Fruit fly (Drosophila melanogaster): Measurements from ENCODE around the gene BI-1.

Gene BI-1

DNA sequence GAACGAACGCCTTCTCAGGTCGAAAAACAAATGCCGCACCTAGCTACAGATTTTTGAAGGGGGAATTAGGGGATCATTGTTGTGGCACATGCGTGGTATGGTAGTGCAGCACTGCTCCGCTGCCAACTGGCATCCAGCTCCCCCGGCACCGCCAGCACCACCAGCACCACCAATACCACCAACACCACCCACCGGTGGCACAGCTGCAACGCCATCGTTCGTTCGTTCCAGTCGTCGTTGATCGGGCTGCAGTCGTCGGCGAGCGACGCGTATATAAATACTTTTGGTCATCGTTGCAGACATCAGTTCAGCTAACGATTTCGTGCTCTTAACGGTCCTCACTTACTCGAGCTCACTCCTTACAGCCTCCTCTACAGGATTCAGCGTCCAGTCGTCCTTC, 16.8 kb upstream of the BI-1 start, which contains the start of gene CG34461:
TSS of gene CG34461 (plus strand) at position 301 of the 400 bp plus-strand sequence.
- TF ChIP-seq CG6792 (GFP tag; optimal IDR thresholded peaks at IDR 0.05) (no peak), CG4318 (GFP tag; optimal IDR thresholded peaks at IDR 0.05) (no peak), fd85E (GFP tag; optimal IDR thresholded peaks at IDR 0.05) (no peak), Hr38 (GFP tag; optimal IDR thresholded peaks at IDR 0.05) (no peak), CG3919 (GFP tag; optimal IDR thresholded peaks at IDR 0.05) (no peak), Blimp-1 (GFP tag; optimal IDR thresholded peaks at IDR 0.05) (no peak), CG11294 (GFP tag; IDR thresholded peaks at IDR 0.05) (no peak), Sox102F (GFP tag; optimal IDR thresholded peaks at IDR 0.05) (no peak), CG6276 (GFP tag; optimal IDR thresholded peaks at IDR 0.05) (no peak)

- TF ChIP-seq svp (GFP tag) (peak; percentile 2), CG8632 (GFP tag; optimal IDR thresholded peaks at IDR 0.05) (no peak), CG11762 (GFP tag; optimal IDR thresholded peaks at IDR 0.05; ENCODE audit: insufficient read depth) (no peak)
Measured at dm6 chr3L:8323817-8324216, 15.1 kb upstream of the BI-1 start.

- no peak for TF ChIP-seq Ets96B (tag; optimal IDR thresholded peaks at IDR 0.05)
- TF ChIP-seq CG1621 (tag; optimal IDR thresholded peaks at IDR 0.05): no peak
- no peak for TF ChIP-seq Sox102F (GFP tag; optimal IDR thresholded peaks at IDR 0.05)
- TF ChIP-seq Hr38 (GFP tag; optimal IDR thresholded peaks at IDR 0.05): no peak
- no peak for TF ChIP-seq Met (GFP tag; optimal IDR thresholded peaks at IDR 0.05)
- no peak for TF ChIP-seq fkh (GFP tag; optimal IDR thresholded peaks at IDR 0.05)
- peak; percentile 57 for TF ChIP-seq CG15336 (GFP tag; IDR thresholded peaks at IDR 0.05)
- TF ChIP-seq dac (GFP tag; optimal IDR thresholded peaks at IDR 0.05): no peak
- no peak for TF ChIP-seq CG11294 (GFP tag; IDR thresholded peaks at IDR 0.05)
- TF ChIP-seq lz (GFP tag; optimal IDR thresholded peaks at IDR 0.05): no peak
- TF ChIP-seq CG6854 (GFP tag; optimal IDR thresholded peaks at IDR 0.05): no peak
- TF ChIP-seq esn (GFP tag; optimal IDR thresholded peaks at IDR 0.05): no peak
- peak; percentile 18 for TF ChIP-seq cyc (GFP tag; optimal IDR thresholded peaks at IDR 0.05)
- no peak for TF ChIP-seq CG8319 (GFP tag; optimal IDR thresholded peaks at IDR 0.05)
- TF ChIP-seq CG16779 (tag; optimal IDR thresholded peaks at IDR 0.05): no peak
- no peak for TF ChIP-seq CG3032 (tag; optimal IDR thresholded peaks at IDR 0.05)
- no peak for TF ChIP-seq CG8632 (GFP tag; optimal IDR thresholded peaks at IDR 0.05)
- no peak for TF ChIP-seq Ets21C (GFP tag; optimal IDR thresholded peaks at IDR 0.05)
- peak; percentile 56; the same call in 1 of the 3 replicates for TF ChIP-seq CG8119 (GFP tag; IDR thresholded peaks at IDR 0.05)
- no peak for TF ChIP-seq fd85E (GFP tag; optimal IDR thresholded peaks at IDR 0.05)
- peak; percentile 14 for TF ChIP-seq CG6792 (GFP tag; optimal IDR thresholded peaks at IDR 0.05)
- TF ChIP-seq CG6808 (GFP tag; optimal IDR thresholded peaks at IDR 0.05): no peak
- TF ChIP-seq acj6 (GFP tag; optimal IDR thresholded peaks at IDR 0.05): no peak
- TF ChIP-seq Eip75B (GFP tag; optimal IDR thresholded peaks at IDR 0.05): no peak
- peak; percentile 64 for TF ChIP-seq eg (GFP tag; IDR thresholded peaks at IDR 0.05)
- TF ChIP-seq achi (GFP tag; optimal IDR thresholded peaks at IDR 0.05): peak; percentile 29
- no peak for TF ChIP-seq Blimp-1 (GFP tag; optimal IDR thresholded peaks at IDR 0.05)
- TF ChIP-seq CG31627 (GFP tag; optimal IDR thresholded peaks at IDR 0.05): no peak
- TF ChIP-seq Eip93F (GFP tag; optimal IDR thresholded peaks at IDR 0.05): no peak
- TF ChIP-seq Hr4 (GFP tag; optimal IDR thresholded peaks at IDR 0.05): peak; percentile 43
- TF ChIP-seq CG11762 (GFP tag; optimal IDR thresholded peaks at IDR 0.05; ENCODE audit: insufficient read depth): peak; percentile 40
- TF ChIP-seq net (GFP tag; optimal IDR thresholded peaks at IDR 0.05): peak; percentile 36
- peak; percentile 34 for TF ChIP-seq CG7368 (GFP tag; optimal IDR thresholded peaks at IDR 0.05)
- no peak for TF ChIP-seq Lpt (GFP tag; optimal IDR thresholded peaks at IDR 0.05)
- TF ChIP-seq Eip78C (GFP tag): peak; percentile 68
- no peak for TF ChIP-seq Smox (GFP tag; optimal IDR thresholded peaks at IDR 0.05)
- peak; percentile 46 for TF ChIP-seq CG6276 (GFP tag; optimal IDR thresholded peaks at IDR 0.05)
- TF ChIP-seq spab (GFP tag; optimal IDR thresholded peaks at IDR 0.05): no peak
- TF ChIP-seq CG3919 (GFP tag; optimal IDR thresholded peaks at IDR 0.05): peak; percentile 40
- TF ChIP-seq vri (GFP tag; optimal IDR thresholded peaks at IDR 0.05): no peak
- TF ChIP-seq CG10669 (GFP tag; optimal IDR thresholded peaks at IDR 0.05): no peak
- TF ChIP-seq pdm3 (GFP tag; optimal IDR thresholded peaks at IDR 0.05): peak; percentile 18
- no peak for TF ChIP-seq Sox15 (GFP tag; optimal IDR thresholded peaks at IDR 0.05)
- TF ChIP-seq CG4318 (GFP tag; optimal IDR thresholded peaks at IDR 0.05): no peak
Measured at dm6 chr3L:8320105-8320813, 11.5 kb upstream of the BI-1 start, which contains the start of gene CG13670. TSS of gene CG13670 (plus strand) at chr3L:8320763.
